Fruit fly (Drosophila melanogaster) whole organism, embryonic: Measurements from ENCODE around the gene Cul2.

Experiments
- Atf-2 ChIP-seq: fragments of 200-800 bp; sonication (Bioruptor generic); optimal IDR thresholded peaks from 2 replicates; lab custom pipeline; 2016; ENCODE audit warnings: missing biosample characterization, missing genetic modification characterization
- BEAF-32 ChIP-seq: fragments of 200-800 bp; sonication (Bioruptor generic); optimal IDR thresholded peaks from 3 replicates; lab custom pipeline; 2017; ENCODE audit warnings: missing biosample characterization, missing genetic modification characterization, mild to moderate bottlenecking, moderate library complexity, missing genetic modification reagents
- Bgb ChIP-seq: fragments of 200-800 bp; sonication (Bioruptor generic); IDR thresholded peaks from 2 replicates; pipeline ENCODE4 v1.3.6; 2022; ENCODE audit warnings: missing biosample characterization, missing genetic modification characterization; ENCODE audit not compliant: partially characterized antibody
- C15 ChIP-seq: fragments of 200-800 bp; sonication (Bioruptor generic); IDR thresholded peaks from 3 replicates; pipeline ENCODE4 v1.3.6; 2022; ENCODE audit warnings: missing biosample characterization, missing genetic modification characterization
- CG11695 ChIP-seq: fragments of 200-800 bp; sonication (Bioruptor generic); IDR thresholded peaks from 3 replicates; pipeline ENCODE4 v1.3.6; 2022; ENCODE audit warnings: missing biosample characterization, missing genetic modification characterization
- CG14050 ChIP-seq: fragments of 200-800 bp; sonication (Bioruptor generic); IDR thresholded peaks from 3 replicates; pipeline ENCODE4 v1.3.6; 2022; ENCODE audit warnings: missing biosample characterization, missing genetic modification characterization
- CG1603 ChIP-seq: fragments of 200-800 bp; sonication (Bioruptor generic); optimal IDR thresholded peaks from 2 replicates; lab custom pipeline; 2019; ENCODE audit warnings: missing biosample characterization, mild to moderate bottlenecking, missing genetic modification characterization, moderate library complexity
- CG17385 ChIP-seq: fragments of 200-800 bp; sonication (Bioruptor generic); optimal IDR thresholded peaks from 3 replicates; lab custom pipeline; 2018; ENCODE audit warnings: missing biosample characterization, mild to moderate bottlenecking, missing genetic modification characterization
- CG18764 ChIP-seq: fragments of 200-800 bp; sonication (Bioruptor generic); optimal IDR thresholded peaks from 3 replicates; lab custom pipeline; 2016; ENCODE audit warnings: missing biosample characterization, missing genetic modification characterization
- CG2129 ChIP-seq: fragments of 200-800 bp; sonication (Bioruptor generic); IDR thresholded peaks from 2 replicates; pipeline ENCODE4 v1.3.6; 2022; ENCODE audit warnings: missing biosample characterization, missing genetic modification characterization; ENCODE audit not compliant: partially characterized antibody
- CG30020 ChIP-seq: fragments of 200-800 bp; optimal IDR thresholded peaks from 2 replicates; lab custom pipeline; 2019; ENCODE audit warnings: missing biosample characterization, mild to moderate bottlenecking, missing genetic modification characterization, moderate library complexity
- CG4617 ChIP-seq: fragments of 200-800 bp; sonication (Bioruptor generic); optimal IDR thresholded peaks from 3 replicates; lab custom pipeline; 2016; ENCODE audit warnings: missing biosample characterization, missing genetic modification characterization, borderline replicate concordance
- CG6791 ChIP-seq: fragments of 200-800 bp; sonication (Bioruptor generic); IDR thresholded peaks from 3 replicates; pipeline ENCODE4 v1.3.6; 2022; ENCODE audit warnings: missing biosample characterization, missing genetic modification characterization; ENCODE audit not compliant: partially characterized antibody
- CG6813 ChIP-seq: fragments of 200-800 bp; sonication (Bioruptor generic); optimal IDR thresholded peaks from 2 replicates; lab custom pipeline; 2017; ENCODE audit warnings: missing biosample characterization, missing genetic modification characterization, mild to moderate bottlenecking, moderate library complexity, missing genetic modification reagents
- CG7839 ChIP-seq: fragments of 200-800 bp; sonication (Bioruptor generic); optimal IDR thresholded peaks from 3 replicates; lab custom pipeline; 2018; ENCODE audit warnings: missing biosample characterization, mild to moderate bottlenecking, missing genetic modification characterization, moderate library complexity
- CG9215 ChIP-seq: fragments of 200-800 bp; sonication (Bioruptor generic); IDR thresholded peaks from 2 replicates; pipeline ENCODE4 v1.3.6; 2022; ENCODE audit warnings: missing biosample characterization, missing genetic modification characterization
- CG9609 ChIP-seq: fragments of 200-800 bp; sonication (Bioruptor generic); optimal IDR thresholded peaks from 3 replicates; lab custom pipeline; 2016; ENCODE audit warnings: missing biosample characterization, missing genetic modification characterization
- CG9876 ChIP-seq: fragments of 200-800 bp; sonication (Bioruptor generic); optimal IDR thresholded peaks from 2 replicates; lab custom pipeline; 2016; ENCODE audit warnings: missing biosample characterization, missing genetic modification characterization
- CHES-1-like ChIP-seq: fragments of 200-800 bp; sonication (Bioruptor generic); optimal IDR thresholded peaks from 2 replicates; lab custom pipeline; 2016; ENCODE audit warnings: missing biosample characterization, missing genetic modification characterization
- Doc3 ChIP-seq: fragments of 200-800 bp; sonication (Bioruptor generic); IDR thresholded peaks from 3 replicates; pipeline ENCODE4 v1.3.6; 2022; ENCODE audit warnings: missing biosample characterization, missing genetic modification characterization; ENCODE audit not compliant: partially characterized antibody
- E2f2 ChIP-seq: fragments of 200-800 bp; sonication (Bioruptor generic); IDR thresholded peaks from 2 replicates; pipeline ENCODE4 v1.3.6; 2022; ENCODE audit warnings: missing biosample characterization, missing genetic modification characterization
- HLH4C ChIP-seq: fragments of 200-800 bp; sonication (Bioruptor generic); IDR thresholded peaks from 3 replicates; pipeline ENCODE4 v1.3.6; 2022; ENCODE audit warnings: missing biosample characterization, missing genetic modification characterization; ENCODE audit not compliant: partially characterized antibody
- HLH54F ChIP-seq: fragments of 200-800 bp; sonication (Bioruptor generic); optimal IDR thresholded peaks from 3 replicates; lab custom pipeline; 2016; ENCODE audit warnings: missing biosample characterization, missing genetic modification characterization
- HmgZ ChIP-seq: fragments of 200-800 bp; sonication (Bioruptor generic); optimal IDR thresholded peaks from 2 replicates; lab custom pipeline; 2018; ENCODE audit warnings: missing biosample characterization, mild to moderate bottlenecking, missing genetic modification characterization
- Hmx ChIP-seq: fragments of 200-800 bp; sonication (Bioruptor generic); optimal IDR thresholded peaks from 2 replicates; lab custom pipeline; 2016; ENCODE audit warnings: missing biosample characterization, missing genetic modification characterization
- PHDP ChIP-seq: fragments of 200-800 bp; sonication (Bioruptor generic); optimal IDR thresholded peaks from 3 replicates; lab custom pipeline; 2018; ENCODE audit warnings: missing biosample characterization, mild to moderate bottlenecking, missing genetic modification characterization, moderate library complexity
- Pdp1 ChIP-seq, 2 experiments: fragments of 200-800 bp; sonication (Bioruptor generic); optimal IDR thresholded peaks; 3 replicates each; lab custom pipeline; 2016; ENCODE audit warnings: missing biosample characterization in 2 of 2, missing genetic modification characterization in 2 of 2, mild to moderate bottlenecking in 1 of 2, moderate library complexity in 1 of 2
- Sin3A ChIP-seq: fragments of >200 bp; optimal IDR thresholded peaks from 2 replicates; lab custom pipeline; 2018
- Sry-β ChIP-seq: fragments of 200-800 bp; sonication (Bioruptor generic); optimal IDR thresholded peaks from 2 replicates; lab custom pipeline; 2018; ENCODE audit warnings: missing biosample characterization, mild to moderate bottlenecking, missing genetic modification characterization, moderate library complexity
- Sry-δ ChIP-seq: fragments of 200-800 bp; sonication (Bioruptor generic); optimal IDR thresholded peaks from 2 replicates; lab custom pipeline; 2016; ENCODE audit warnings: missing biosample characterization, missing genetic modification characterization
- ato ChIP-seq: fragments of 200-800 bp; sonication (Bioruptor generic); IDR thresholded peaks from 2 replicates; pipeline ENCODE4 v1.3.6; 2022; ENCODE audit warnings: missing biosample characterization, missing genetic modification characterization; ENCODE audit not compliant: partially characterized antibody
- bab2 ChIP-seq: fragments of 200-800 bp; sonication (Bioruptor generic); optimal IDR thresholded peaks from 2 replicates; lab custom pipeline; 2016; ENCODE audit warnings: missing biosample characterization, missing genetic modification characterization
- cato ChIP-seq: fragments of 200-800 bp; sonication (Bioruptor generic); optimal IDR thresholded peaks from 2 replicates; lab custom pipeline; 2016; ENCODE audit warnings: missing biosample characterization, missing genetic modification characterization, borderline replicate concordance
- ci ChIP-seq: fragments of 200-800 bp; sonication (Bioruptor generic); IDR thresholded peaks from 3 replicates; pipeline ENCODE4 v1.3.6; 2022; ENCODE audit warnings: missing biosample characterization, missing genetic modification characterization
- dm ChIP-seq: fragments of 200-800 bp; sonication (Bioruptor generic); optimal IDR thresholded peaks from 3 replicates; lab custom pipeline; 2016; ENCODE audit warnings: missing biosample characterization, missing genetic modification characterization
- ems ChIP-seq: fragments of 200-800 bp; sonication (Bioruptor generic); optimal IDR thresholded peaks from 3 replicates; lab custom pipeline; 2016; ENCODE audit warnings: missing biosample characterization, missing genetic modification characterization
- gem ChIP-seq: fragments of 200-800 bp; sonication (Bioruptor generic); optimal IDR thresholded peaks from 2 replicates; lab custom pipeline; 2019; ENCODE audit warnings: missing biosample characterization, mild to moderate bottlenecking, missing genetic modification characterization, moderate library complexity
- ind ChIP-seq: fragments of 200-800 bp; sonication (Bioruptor generic); optimal IDR thresholded peaks from 3 replicates; lab custom pipeline; 2016; ENCODE audit warnings: missing biosample characterization, missing genetic modification characterization
- knrl ChIP-seq: fragments of 200-800 bp; sonication (Bioruptor generic); IDR thresholded peaks from 3 replicates; pipeline ENCODE4 v1.3.6; 2022; ENCODE audit warnings: missing biosample characterization, missing genetic modification characterization; ENCODE audit not compliant: partially characterized antibody
- mam ChIP-seq: fragments of 200-800 bp; sonication (Bioruptor generic); optimal IDR thresholded peaks from 3 replicates; lab custom pipeline; 2016; ENCODE audit warnings: missing biosample characterization, missing genetic modification characterization
- nerfin-2 ChIP-seq: fragments of 200-800 bp; sonication (Bioruptor generic); IDR thresholded peaks from 2 replicates; pipeline ENCODE4 v1.3.6; 2022; ENCODE audit warnings: missing biosample characterization, missing genetic modification characterization; ENCODE audit not compliant: partially characterized antibody
- pan ChIP-seq, 4 experiments: fragments of >200 bp in 3 of 4; fragments of 200-800 bp in 1 of 4; sonication (Bioruptor generic) in 1 of 4; optimal IDR thresholded peaks in 3 of 4; IDR thresholded peaks in 1 of 4; 2 replicates each; pipeline versions ENCODE4 v1.3.6 to Lab custom; 2017 to 2022; ENCODE audit warnings: missing biosample characterization in 2 of 4, missing genetic modification characterization in 2 of 4, mixed read lengths in 1 of 4
- sens ChIP-seq: fragments of 200-800 bp; sonication (Bioruptor generic); peaks from one replicate; lab custom pipeline; 2016; ENCODE audit warnings: missing biosample characterization, missing genetic modification characterization
- slou ChIP-seq: fragments of 200-800 bp; sonication (Bioruptor generic); optimal IDR thresholded peaks from 3 replicates; lab custom pipeline; 2016; ENCODE audit warnings: missing biosample characterization, missing genetic modification characterization
- tio ChIP-seq: fragments of 200-800 bp; sonication (Bioruptor generic); optimal IDR thresholded peaks from 2 replicates; lab custom pipeline; 2017; ENCODE audit warnings: missing biosample characterization, missing genetic modification characterization, inconsistent platforms
- tx ChIP-seq: fragments of 200-800 bp; sonication (Bioruptor generic); optimal IDR thresholded peaks from 2 replicates; lab custom pipeline; 2016; ENCODE audit warnings: missing biosample characterization, missing genetic modification characterization
- unc-4 ChIP-seq: fragments of 200-800 bp; sonication (Bioruptor generic); IDR thresholded peaks from 2 replicates; pipeline ENCODE4 v1.3.6; 2022; ENCODE audit warnings: missing biosample characterization, missing genetic modification characterization; ENCODE audit not compliant: partially characterized antibody
- vfl ChIP-seq: fragments of 200-800 bp; sonication (Bioruptor generic); optimal IDR thresholded peaks from 2 replicates; lab custom pipeline; 2016; ENCODE audit warnings: missing biosample characterization, missing genetic modification characterization
- zfh2 ChIP-seq: fragments of 200-800 bp; sonication (Bioruptor generic); optimal IDR thresholded peaks from 2 replicates; lab custom pipeline; 2016; ENCODE audit warnings: missing biosample characterization, missing genetic modification characterization

The Cul2 gene

DNA sequence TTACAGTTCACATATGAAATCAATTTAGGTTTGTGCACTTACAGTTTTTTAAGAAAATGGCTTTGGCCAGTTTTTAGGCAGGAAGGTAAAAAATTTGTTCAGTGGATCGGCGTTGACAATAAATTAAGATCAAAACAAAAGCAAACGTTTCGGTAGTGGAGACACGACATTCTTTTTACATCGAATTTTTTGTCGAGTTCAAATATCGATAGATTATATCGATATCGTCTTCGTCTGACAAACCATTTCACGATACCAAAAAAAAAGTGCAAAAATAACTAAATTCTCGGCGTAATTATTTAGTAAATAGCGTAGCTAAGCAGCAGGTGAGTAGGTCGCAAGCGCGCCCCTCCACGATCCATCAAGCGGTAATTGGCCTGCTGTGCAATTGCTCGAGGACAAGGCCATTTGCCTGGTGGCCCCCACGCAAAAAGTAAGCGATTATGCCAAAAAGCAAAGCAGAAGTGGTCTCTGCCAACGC lies at the start of gene Cul2 (continued):
- TF ChIP-seq slou (GFP tag; lab: Kevin White, UChicago) (no peak), vfl (peak; percentile 37), knrl (peak; percentile 88; the same call in 2 of the 3 replicates), zfh2 (GFP tag; lab: Kevin White, UChicago) (peak; percentile 51), dm (peak; percentile 25), CG9215 (GFP tag; lab: Robert Waterston, UW) (no peak), Sin3A (lab: Kevin White, UChicago) (peak; percentile 24), HLH4C (GFP tag; lab: Robert Waterston, UW) (peak; percentile 80), Pdp1 (GFP tag; optimal IDR thresholded peaks at IDR 0.05; lab: Kevin White, UChicago) (peak in 1 of 2 experiments; percentile 28), Sry-δ (GFP tag; lab: Kevin White, UChicago) (peak; percentile 78), C15 (GFP tag; lab: Robert Waterston, UW) (no peak), Hmx (GFP tag; lab: Kevin White, UChicago) (peak; percentile 11), CG9876 (GFP tag; lab: Kevin White, UChicago) (no peak), CG1603 (peak; percentile 71), sens (GFP tag; lab: Kevin White, UChicago) (peak; percentile 81), unc-4 (GFP tag; lab: Robert Waterston, UW) (peak; percentile 81), gem (tag; lab: Kevin White, UChicago) (peak; percentile 65), CG6813 (GFP tag; lab: Kevin White, UChicago) (no peak), CG18764 (peak; percentile 11), Doc3 (GFP tag; lab: Robert Waterston, UW) (peak; percentile 72), CG4617 (GFP tag; lab: Kevin White, UChicago) (peak; percentile 89), HmgZ (tag; lab: Kevin White, UChicago) (peak; percentile 32), PHDP (tag; lab: Kevin White, UChicago) (no peak), E2f2 (peak; percentile 43; the same call in 1 of the 2 replicates), ato (GFP tag; lab: Robert Waterston, UW) (peak; percentile 65), ci (no peak), Atf-2 (GFP tag; lab: Kevin White, UChicago) (peak; percentile 5), pan (optimal IDR thresholded peaks at IDR 0.05; lab: Kevin White, UChicago) (no peak), pan (GFP tag; optimal IDR thresholded peaks at IDR 0.05 in 1 of 2, IDR thresholded peaks at IDR 0.05 in 1 of 2) (peak in 1 of 2 experiments; percentile 21), Bgb (GFP tag; lab: Robert Waterston, UW) (peak; percentile 86), CG9609 (GFP tag; lab: Kevin White, UChicago) (peak; percentile 51), CG30020 (tag; lab: Kevin White, UChicago) (peak; percentile 97), BEAF-32 (peak; percentile 88), ind (GFP tag; lab: Kevin White, UChicago) (peak; percentile 58), cato (GFP tag; lab: Kevin White, UChicago) (peak; percentile 11), tx (GFP tag; lab: Kevin White, UChicago) (peak; percentile 19), ems (GFP tag; lab: Kevin White, UChicago) (peak; percentile 22), nerfin-2 (GFP tag; lab: Robert Waterston, UW) (peak; percentile 65), CG14050 (GFP tag; lab: Robert Waterston, UW) (no peak), mam (peak; percentile 45), CG17385 (GFP tag; lab: Kevin White, UChicago) (peak; percentile 0), CG7839 (tag; lab: Kevin White, UChicago) (no peak), CG11695 (no peak), HLH54F (GFP tag; lab: Kevin White, UChicago) (peak; percentile 52), CHES-1-like (GFP tag; lab: Kevin White, UChicago) (peak; percentile 63), bab2 (GFP tag; lab: Kevin White, UChicago) (peak; percentile 38), CG6791 (GFP tag; lab: Robert Waterston, UW) (peak; percentile 90), CG2129 (peak; percentile 72), Sry-β (no peak), tio (peak; percentile 44)
